Worm (Caenorhabditis elegans) whole organism, mixed stage, embryonic: ENCODE results near the gene mcu-1.
A peak's percentile ranks its signal among the peaks of the same experiment; 100 is the strongest.

Source experiments
- M03D4.4 ChIP-seq: sonication (generic microtip); optimal IDR thresholded peaks from 2 replicates; lab custom pipeline; 2017; ENCODE audit warnings: mild to moderate bottlenecking, missing genetic modification characterization, missing compliant biosample characterization
- bed-3 ChIP-seq: fragments of 200-800 bp; sonication (Bioruptor generic); optimal IDR thresholded peaks from 3 replicates; lab custom pipeline; 2018; ENCODE audit warnings: mild to moderate bottlenecking, missing genetic modification characterization, moderate library complexity, missing compliant biosample characterization
- blmp-1 ChIP-seq: fragments of 150-350 bp; optimal IDR thresholded peaks from 2 replicates; lab custom pipeline; 2014; ENCODE audit warnings: missing biosample characterization, missing genetic modification characterization
- ceh-43 ChIP-seq: fragments of 200-800 bp; sonication (Bioruptor generic); optimal IDR thresholded peaks from 2 replicates; lab custom pipeline; 2018; ENCODE audit warnings: mild to moderate bottlenecking, missing genetic modification characterization, moderate library complexity, missing compliant biosample characterization
- ces-1 ChIP-seq: fragments of 150-350 bp; optimal IDR thresholded peaks from 2 replicates; lab custom pipeline; 2014; ENCODE audit warnings: missing biosample characterization, missing genetic modification reagents, missing genetic modification characterization
- cnd-1 ChIP-seq: fragments of 200-800 bp; sonication (Bioruptor generic); optimal IDR thresholded peaks from 2 replicates; lab custom pipeline; 2018; ENCODE audit warnings: mild to moderate bottlenecking, missing genetic modification characterization, missing compliant biosample characterization
- drap-1 ChIP-seq: fragments of 200-800 bp; sonication (Bioruptor generic); optimal IDR thresholded peaks from 3 replicates; lab custom pipeline; 2018; ENCODE audit warnings: mild to moderate bottlenecking, missing genetic modification characterization, missing compliant biosample characterization
- elt-1 ChIP-seq: sonication (generic microtip); optimal IDR thresholded peaks from 2 replicates; lab custom pipeline; 2017; ENCODE audit warnings: missing genetic modification characterization, mild to moderate bottlenecking, missing compliant biosample characterization, antibody characterized with exemption, moderate library complexity, borderline replicate concordance; ENCODE audit not compliant: insufficient read depth
- elt-3 ChIP-seq: fragments of 150-350 bp; optimal IDR thresholded peaks from 2 replicates; lab custom pipeline; 2014; ENCODE audit warnings: missing biosample characterization, missing genetic modification characterization
- ham-2 ChIP-seq: fragments of 200-800 bp; sonication (Bioruptor generic); optimal IDR thresholded peaks from 2 replicates; lab custom pipeline; 2018; ENCODE audit warnings: mild to moderate bottlenecking, missing genetic modification characterization, missing compliant biosample characterization
- hlh-1 ChIP-seq: fragments of 150-350 bp; optimal IDR thresholded peaks from 2 replicates; lab custom pipeline; 2014; ENCODE audit warnings: missing biosample characterization, missing genetic modification reagents, missing genetic modification characterization
- lin-13 ChIP-seq: fragments of 150-350 bp; optimal IDR thresholded peaks from 2 replicates; lab custom pipeline; 2014; ENCODE audit warnings: missing biosample characterization, missing genetic modification characterization
- lin-32 ChIP-seq: fragments of 200-800 bp; sonication (Bioruptor generic); optimal IDR thresholded peaks from 2 replicates; lab custom pipeline; 2018; ENCODE audit warnings: mild to moderate bottlenecking, missing genetic modification characterization, missing compliant biosample characterization
- lsy-2 ChIP-seq: fragments of 150-350 bp; optimal IDR thresholded peaks from 2 replicates; lab custom pipeline; 2014; ENCODE audit warnings: missing biosample characterization, missing genetic modification characterization
- mab-5 ChIP-seq: fragments of 150-350 bp; optimal IDR thresholded peaks from 2 replicates; lab custom pipeline; 2014; ENCODE audit warnings: missing biosample characterization, missing genetic modification characterization
- mep-1 ChIP-seq: fragments of 150-350 bp; optimal IDR thresholded peaks from 2 replicates; lab custom pipeline; 2017; ENCODE audit warnings: missing biosample characterization, missing genetic modification reagents, missing genetic modification characterization, inconsistent platforms
- mls-2 ChIP-seq: sonication (generic microtip); optimal IDR thresholded peaks from 2 replicates; lab custom pipeline; 2016; ENCODE audit warnings: mild to moderate bottlenecking, missing genetic modification characterization, moderate library complexity, missing compliant biosample characterization
- nhr-12 ChIP-seq: fragments of 150-350 bp; optimal IDR thresholded peaks from 2 replicates; lab custom pipeline; 2014; ENCODE audit warnings: missing biosample characterization, missing genetic modification characterization
- nhr-2 ChIP-seq: fragments of 150-350 bp; optimal IDR thresholded peaks from 2 replicates; lab custom pipeline; 2014; ENCODE audit warnings: missing biosample characterization, missing genetic modification characterization
- nhr-237 ChIP-seq: fragments of 150-350 bp; optimal IDR thresholded peaks from 2 replicates; lab custom pipeline; 2014; ENCODE audit warnings: missing biosample characterization, missing genetic modification characterization
- nhr-28 ChIP-seq: fragments of 150-350 bp; optimal IDR thresholded peaks from 2 replicates; lab custom pipeline; 2014; ENCODE audit warnings: missing biosample characterization, missing genetic modification characterization
- nhr-76 ChIP-seq: sonication (generic microtip); optimal IDR thresholded peaks from 2 replicates; lab custom pipeline; 2017; ENCODE audit warnings: missing biosample characterization, missing genetic modification characterization
- pha-4 ChIP-seq: fragments of 150-350 bp; optimal IDR thresholded peaks from 2 replicates; lab custom pipeline; 2018; ENCODE audit warnings: missing biosample characterization, missing genetic modification reagents, missing genetic modification characterization
- snpc-4 ChIP-seq: fragments of 150-350 bp; optimal IDR thresholded peaks from 2 replicates; lab custom pipeline; 2014; ENCODE audit warnings: missing biosample characterization, missing genetic modification characterization
- sptf-1 ChIP-seq: sonication (generic microtip); optimal IDR thresholded peaks from 2 replicates; lab custom pipeline; 2017; ENCODE audit warnings: mild to moderate bottlenecking, missing genetic modification characterization, moderate library complexity, missing compliant biosample characterization
- tbx-8 ChIP-seq: fragments of 200-800 bp; sonication (Bioruptor generic); optimal IDR thresholded peaks from 2 replicates; lab custom pipeline; 2018; ENCODE audit warnings: mild to moderate bottlenecking, missing genetic modification characterization, moderate library complexity, missing compliant biosample characterization
- unc-120 ChIP-seq: sonication (generic microtip); optimal IDR thresholded peaks from 2 replicates; lab custom pipeline; 2017; ENCODE audit warnings: missing genetic modification characterization, missing compliant biosample characterization; ENCODE audit not compliant: poor library complexity, severe bottlenecking
- unc-39 ChIP-seq: fragments of 150-350 bp; optimal IDR thresholded peaks from 2 replicates; lab custom pipeline; 2014; ENCODE audit warnings: missing biosample characterization, missing genetic modification characterization
- zip-8 ChIP-seq: fragments of 150-350 bp; optimal IDR thresholded peaks from 2 replicates; lab custom pipeline; 2014; ENCODE audit warnings: missing biosample characterization, missing genetic modification characterization
- ztf-11 ChIP-seq: fragments of 150-350 bp; optimal IDR thresholded peaks from 2 replicates; lab custom pipeline; 2014; ENCODE audit warnings: missing biosample characterization, missing genetic modification characterization

Gene mcu-1

ce11 chrIV:5915152-5915551 lies 23.9 kb downstream of the mcu-1 start:
- TF ChIP-seq ces-1 (GFP tag; lab: Kevin White, UChicago) (peak; percentile 76), pha-4 (tag; lab: Kevin White, UChicago) (no peak)

- TF ChIP-seq nhr-28 (tag; lab: Kevin White, UChicago) (no peak), elt-3 (tag; lab: Kevin White, UChicago) (no peak), unc-120 (tag; lab: Kevin White, UChicago) (no peak), tbx-8 (GFP tag; lab: Kevin White, UChicago) (no peak), ztf-11 (tag; lab: Kevin White, UChicago) (no peak), nhr-237 (tag; lab: Kevin White, UChicago) (no peak), ces-1 (GFP tag; lab: Kevin White, UChicago) (no peak), nhr-2 (tag; lab: Kevin White, UChicago) (no peak), bed-3 (GFP tag; lab: Kevin White, UChicago) (no peak), zip-8 (tag; lab: Kevin White, UChicago) (no peak), lin-13 (no peak), pha-4 (tag; lab: Kevin White, UChicago) (no peak), mls-2 (tag; lab: Kevin White, UChicago) (no peak), drap-1 (GFP tag; lab: Kevin White, UChicago) (no peak), unc-39 (tag; lab: Kevin White, UChicago) (no peak), snpc-4 (no peak), lin-32 (no peak), M03D4.4 (tag; lab: Kevin White, UChicago) (no peak)
These were observed 35.7 kb downstream of the mcu-1 start, which contains the start of gene H04M03.12 for ce11 chrIV:5903305-5903778. Gene H04M03.12 (minus strand): TSS chrIV:5903355.

- TF ChIP-seq sptf-1 (no peak), mep-1 (tag; lab: Kevin White, UChicago) (no peak), lsy-2 (tag; lab: Kevin White, UChicago) (no peak), pha-4 (tag; lab: Kevin White, UChicago) (no peak), nhr-28 (tag; lab: Kevin White, UChicago) (no peak), hlh-1 (tag; lab: Kevin White, UChicago) (no peak), ces-1 (GFP tag; lab: Kevin White, UChicago) (peak; percentile 66)
- TF ChIP-seq, all 35 proteins: peak for 1
These were observed 36.3 kb downstream of the mcu-1 start for ce11 chrIV:5902730-5903129.

- TF ChIP-seq mab-5 (tag; lab: Kevin White, UChicago) (no peak), nhr-237 (tag; lab: Kevin White, UChicago) (no peak), nhr-2 (tag; lab: Kevin White, UChicago) (no peak), blmp-1 (tag; lab: Kevin White, UChicago) (no peak), nhr-12 (tag; lab: Kevin White, UChicago) (no peak), ces-1 (GFP tag; lab: Kevin White, UChicago) (no peak), M03D4.4 (tag; lab: Kevin White, UChicago) (no peak), ham-2 (GFP tag; lab: Kevin White, UChicago) (no peak), bed-3 (GFP tag; lab: Kevin White, UChicago) (no peak), sptf-1 (no peak), lin-32 (no peak), elt-1 (no peak), unc-39 (tag; lab: Kevin White, UChicago) (no peak), unc-120 (tag; lab: Kevin White, UChicago) (no peak), ceh-43 (GFP tag; lab: Kevin White, UChicago) (no peak), nhr-76 (tag; lab: Kevin White, UChicago) (no peak)
These were observed 42.7 kb downstream of the mcu-1 start, which contains the start of gene pck-3 for ce11 chrIV:5896341-5896740. Gene pck-3 (plus strand): TSS chrIV:5896641.

- TF ChIP-seq tbx-8 (GFP tag; lab: Kevin White, UChicago) (no peak), lin-32 (no peak), ztf-11 (tag; lab: Kevin White, UChicago) (no peak), cnd-1 (tag; lab: Kevin White, UChicago) (no peak), ceh-43 (GFP tag; lab: Kevin White, UChicago) (no peak), ces-1 (GFP tag; lab: Kevin White, UChicago) (no peak)
These were observed 43.8 kb downstream of the mcu-1 start, which contains the start of gene nspb-6 for ce11 chrIV:5895190-5895589. Gene nspb-6 (plus strand): TSS chrIV:5895490.
